Worm (Caenorhabditis elegans) whole organism, L1 larva: ENCODE measurements around the gene cpb-2.

Experiments used
- fkh-10 ChIP-seq: sonication (generic microtip); optimal IDR thresholded peaks from 2 replicates; lab custom pipeline; 2017; ENCODE audit warnings: missing biosample characterization, missing genetic modification reagents, missing genetic modification characterization
- lin-35 ChIP-seq, 2 experiments: fragments of 150-350 bp; optimal IDR thresholded peaks; 2 replicates each; lab custom pipeline; 2014; ENCODE audit warnings: missing biosample characterization in 2 of 2, missing genetic modification characterization in 2 of 2, missing genetic modification reagents in 2 of 2
- lin-39 ChIP-seq: fragments of 150-350 bp; optimal IDR thresholded peaks from 2 replicates; lab custom pipeline; 2014; ENCODE audit warnings: missing biosample characterization, missing genetic modification reagents, missing genetic modification characterization
- unc-62 ChIP-seq: fragments of 150-350 bp; optimal IDR thresholded peaks from 2 replicates; lab custom pipeline; 2014; ENCODE audit warnings: missing biosample characterization, missing genetic modification reagents, missing genetic modification characterization
- ztf-11 ChIP-seq, 2 experiments: sonication (generic microtip); optimal IDR thresholded peaks; 2 replicates each; lab custom pipeline; 2016 to 2017; ENCODE audit warnings: missing genetic modification characterization in 2 of 2, missing biosample characterization in 1 of 2, missing compliant biosample characterization in 1 of 2

DNA sequence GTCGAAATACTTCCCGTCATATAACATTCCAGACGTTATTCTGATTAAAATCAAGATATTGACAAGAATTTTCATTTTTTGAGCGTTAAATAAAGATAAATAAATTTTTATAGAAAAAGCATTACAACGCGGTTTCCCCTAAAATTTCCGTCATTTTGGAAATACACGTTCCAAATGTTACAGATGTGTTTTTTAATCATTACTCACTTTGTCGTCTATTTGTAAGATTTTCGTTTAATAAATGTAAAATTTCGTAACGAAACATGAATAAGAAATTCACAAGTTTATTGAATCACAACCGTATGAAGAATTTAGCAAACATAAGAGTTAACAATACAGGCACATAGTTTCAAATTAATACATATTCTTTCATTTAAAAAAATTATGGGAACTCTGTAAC lies 10.3 kb downstream of the cpb-2 start, which contains the start of gene C30B5.17:
- no peak for TF ChIP-seq ztf-11 (tag; optimal IDR thresholded peaks at IDR 0.05; lab: Kevin White, UChicago)
- no peak for TF ChIP-seq lin-35 (GFP tag; optimal IDR thresholded peaks at IDR 0.05; lab: Kevin White, UChicago)
- TF ChIP-seq fkh-10 (GFP tag; lab: Kevin White, UChicago): no peak
- TF ChIP-seq lin-39 (tag; lab: Kevin White, UChicago): no peak
- no peak for TF ChIP-seq unc-62 (GFP tag; lab: Kevin White, UChicago)
